Worm (Caenorhabditis elegans): ENCODE data around the gene ida-1.

ce11 chrIII:5715467-5715866 lies 39.9 kb upstream of the ida-1 start:
- TF ChIP-seq ama-1 (optimal IDR thresholded peaks at IDR 0.05) (no peak), Y116A8C.19 (tag; optimal IDR thresholded peaks at IDR 0.05; ENCODE audit: borderline replicate concordance) (no peak), tlp-1 (tag; optimal IDR thresholded peaks at IDR 0.05) (no peak), pqm-1 (tag; optimal IDR thresholded peaks at IDR 0.05) (no peak), nhr-19 (GFP tag; conservative IDR thresholded peaks at IDR 0.05) (no peak)

Data from whole organism, L1 larva.